Worm (Caenorhabditis elegans) whole organism, L2 larva: ENCODE data around the gene C10A4.4.

Experiments used
- C34F6.9 ChIP-seq: fragments of 150-350 bp; optimal IDR thresholded peaks from 2 replicates; lab custom pipeline; 2014; ENCODE audit warnings: missing biosample characterization, missing genetic modification characterization
- Y55F3AM.14 ChIP-seq: fragments of 200-800 bp; sonication (Bioruptor generic); optimal IDR thresholded peaks from 2 replicates; lab custom pipeline; 2018; ENCODE audit warnings: mild to moderate bottlenecking, missing genetic modification characterization, missing compliant biosample characterization
- ZK546.5 ChIP-seq: sonication (generic microtip); optimal IDR thresholded peaks from 2 replicates; lab custom pipeline; 2017; ENCODE audit warnings: missing biosample characterization, missing genetic modification characterization
- alr-1 ChIP-seq: fragments of 150-350 bp; optimal IDR thresholded peaks from 2 replicates; lab custom pipeline; 2014; ENCODE audit warnings: missing biosample characterization, missing genetic modification characterization
- aly-2 ChIP-seq: fragments of 150-350 bp; optimal IDR thresholded peaks from 2 replicates; lab custom pipeline; 2014; ENCODE audit warnings: missing biosample characterization, missing genetic modification characterization
- ama-1 ChIP-seq: fragments of 150-350 bp; optimal IDR thresholded peaks from 2 replicates; lab custom pipeline; 2018; ENCODE audit warnings: inconsistent platforms
- blmp-1 ChIP-seq: sonication (generic microtip); optimal IDR thresholded peaks from 2 replicates; lab custom pipeline; 2017; ENCODE audit warnings: missing genetic modification characterization, mild to moderate bottlenecking, missing compliant biosample characterization, antibody characterized with exemption, moderate library complexity; ENCODE audit not compliant: insufficient read depth
- ceh-16 ChIP-seq: fragments of 150-350 bp; optimal IDR thresholded peaks from 2 replicates; lab custom pipeline; 2014; ENCODE audit warnings: missing biosample characterization, missing genetic modification characterization
- ceh-82 ChIP-seq: fragments of 150-350 bp; optimal IDR thresholded peaks from 2 replicates; lab custom pipeline; 2014; ENCODE audit warnings: missing biosample characterization, missing genetic modification characterization
- crh-2 ChIP-seq: sonication (generic microtip); optimal IDR thresholded peaks from 2 replicates; lab custom pipeline; 2017; ENCODE audit warnings: missing biosample characterization, missing genetic modification characterization
- dmd-4 ChIP-seq: sonication (generic microtip); optimal IDR thresholded peaks from 2 replicates; lab custom pipeline; 2017; ENCODE audit warnings: missing biosample characterization, missing genetic modification characterization
- egl-27 ChIP-seq: sonication (generic microtip); optimal IDR thresholded peaks from 3 replicates; lab custom pipeline; 2017; ENCODE audit warnings: missing biosample characterization, missing genetic modification reagents, missing genetic modification characterization
- elt-1 ChIP-seq: fragments of 150-350 bp; optimal IDR thresholded peaks from 2 replicates; lab custom pipeline; 2014; ENCODE audit warnings: missing biosample characterization, missing genetic modification characterization
- elt-3 ChIP-seq: sonication (generic microtip); optimal IDR thresholded peaks from 2 replicates; lab custom pipeline; 2017; ENCODE audit warnings: missing biosample characterization, missing genetic modification characterization
- fos-1 ChIP-seq: fragments of 150-350 bp; optimal IDR thresholded peaks from 2 replicates; lab custom pipeline; 2014; ENCODE audit warnings: missing biosample characterization, missing genetic modification characterization
- gmeb-1 ChIP-seq: fragments of 150-350 bp; optimal IDR thresholded peaks from 2 replicates; lab custom pipeline; 2014; ENCODE audit warnings: missing biosample characterization, missing genetic modification characterization
- lin-11 ChIP-seq: fragments of 150-350 bp; sonication (generic microtip); optimal IDR thresholded peaks from 2 replicates; lab custom pipeline; 2014; ENCODE audit warnings: missing biosample characterization, missing genetic modification characterization, inconsistent platforms, mixed read lengths
- lin-13 ChIP-seq: fragments of 150-350 bp; optimal IDR thresholded peaks from 2 replicates; lab custom pipeline; 2014; ENCODE audit warnings: missing biosample characterization, missing genetic modification reagents, missing genetic modification characterization
- lin-39 ChIP-seq: fragments of 150-350 bp; optimal IDR thresholded peaks from 2 replicates; lab custom pipeline; 2014; ENCODE audit warnings: missing biosample characterization, missing genetic modification reagents, missing genetic modification characterization
- lsy-2 ChIP-seq, 2 experiments: fragments of 150-350 bp in 1 of 2; sonication (generic microtip) in 1 of 2; optimal IDR thresholded peaks; 2 replicates each; lab custom pipeline; 2014 to 2017; ENCODE audit warnings: missing biosample characterization in 2 of 2, missing genetic modification characterization in 2 of 2
- mbf-1 ChIP-seq: sonication (generic microtip); optimal IDR thresholded peaks from 2 replicates; lab custom pipeline; 2017; ENCODE audit warnings: missing biosample characterization, missing genetic modification characterization
- mdl-1 ChIP-seq, 2 experiments: fragments of 150-350 bp in 1 of 2; sonication (generic microtip) in 1 of 2; optimal IDR thresholded peaks; 2 replicates each; lab custom pipeline; 2017; ENCODE audit warnings: missing biosample characterization in 2 of 2, missing genetic modification characterization in 2 of 2
- nhr-11 ChIP-seq: fragments of 150-350 bp; optimal IDR thresholded peaks from 2 replicates; lab custom pipeline; 2014; ENCODE audit warnings: missing biosample characterization, missing genetic modification characterization
- nhr-12 ChIP-seq: fragments of 150-350 bp; optimal IDR thresholded peaks from 2 replicates; lab custom pipeline; 2014; ENCODE audit warnings: missing biosample characterization, missing genetic modification characterization
- nhr-21 ChIP-seq: fragments of 150-350 bp; optimal IDR thresholded peaks from 2 replicates; lab custom pipeline; 2014; ENCODE audit warnings: missing biosample characterization, missing genetic modification characterization
- nhr-237 ChIP-seq: fragments of 150-350 bp; optimal IDR thresholded peaks from 2 replicates; lab custom pipeline; 2014; ENCODE audit warnings: missing biosample characterization, missing genetic modification characterization
- nhr-25 ChIP-seq: fragments of 150-350 bp; sonication (generic microtip); optimal IDR thresholded peaks from 3 replicates; lab custom pipeline; 2014; ENCODE audit warnings: missing biosample characterization, missing genetic modification characterization
- nhr-6 ChIP-seq: fragments of 150-350 bp; optimal IDR thresholded peaks from 2 replicates; lab custom pipeline; 2014; ENCODE audit warnings: missing biosample characterization, missing genetic modification characterization
- nhr-77 ChIP-seq: fragments of 150-350 bp; optimal IDR thresholded peaks from 2 replicates; lab custom pipeline; 2014; ENCODE audit warnings: missing biosample characterization, missing genetic modification characterization
- sem-4 ChIP-seq: fragments of 150-350 bp; optimal IDR thresholded peaks from 2 replicates; lab custom pipeline; 2014; ENCODE audit warnings: missing biosample characterization, missing genetic modification reagents, missing genetic modification characterization
- skn-1 ChIP-seq: sonication (generic microtip); optimal IDR thresholded peaks from 2 replicates; lab custom pipeline; 2017; ENCODE audit warnings: missing biosample characterization, missing genetic modification characterization
- sma-3 ChIP-seq: sonication (generic microtip); optimal IDR thresholded peaks from 2 replicates; lab custom pipeline; 2016; ENCODE audit warnings: missing genetic modification reagents, missing genetic modification characterization, missing compliant biosample characterization
- sma-9 ChIP-seq, 2 experiments: fragments of 150-350 bp in 1 of 2; sonication (generic microtip) in 1 of 2; optimal IDR thresholded peaks; 2 replicates each; lab custom pipeline; 2014 to 2016; ENCODE audit warnings: missing genetic modification characterization in 2 of 2, mild to moderate bottlenecking in 1 of 2, missing biosample characterization in 1 of 2, missing compliant biosample characterization in 1 of 2, missing genetic modification reagents in 1 of 2, moderate library complexity in 1 of 2
- snpc-4 ChIP-seq: fragments of 150-350 bp; optimal IDR thresholded peaks from 2 replicates; lab custom pipeline; 2014; ENCODE audit warnings: missing biosample characterization, missing genetic modification characterization
- unc-62 ChIP-seq: fragments of 150-350 bp; optimal IDR thresholded peaks from 2 replicates; lab custom pipeline; 2014; ENCODE audit warnings: missing biosample characterization, missing genetic modification reagents, missing genetic modification characterization
- zag-1 ChIP-seq: fragments of 150-350 bp; optimal IDR thresholded peaks from 2 replicates; lab custom pipeline; 2014; ENCODE audit warnings: missing biosample characterization, missing genetic modification characterization
- ztf-1 ChIP-seq: fragments of 200-800 bp; sonication (Bioruptor generic); conservative IDR thresholded peaks from 2 replicates; pipeline ENCODE4 v1.3.6; 2022; ENCODE audit warnings: missing genetic modification characterization, missing compliant biosample characterization
- ztf-11 ChIP-seq: sonication (generic microtip); optimal IDR thresholded peaks from 2 replicates; lab custom pipeline; 2017; ENCODE audit warnings: missing biosample characterization, missing genetic modification characterization
- ztf-4 ChIP-seq: fragments of 150-350 bp; optimal IDR thresholded peaks from 2 replicates; lab custom pipeline; 2014; ENCODE audit warnings: missing biosample characterization, missing genetic modification characterization

The C10A4.4 gene

DNA sequence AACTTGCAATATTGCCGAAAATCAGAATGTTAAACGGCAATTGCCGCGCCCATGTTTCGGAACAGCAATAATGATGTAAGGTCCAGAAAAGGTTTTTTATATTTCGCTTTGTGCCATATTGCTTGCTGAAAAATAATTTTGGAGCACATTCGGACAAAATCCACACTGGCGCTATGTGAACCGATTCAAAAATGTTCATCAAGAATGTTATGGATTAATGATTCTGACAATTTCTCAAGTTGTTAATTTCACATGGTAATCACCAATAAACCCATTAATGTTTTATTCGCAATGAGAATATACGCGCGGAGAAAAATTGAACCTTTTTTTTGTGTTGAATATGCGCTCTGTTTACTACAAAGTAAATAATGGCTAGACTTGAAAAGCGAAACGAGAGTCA, 3.7 kb downstream of the C10A4.4 start:
- TF ChIP-seq skn-1 (tag; lab: Kevin White, UChicago) (no peak), sma-3 (no peak), nhr-12 (tag; lab: Kevin White, UChicago) (no peak), crh-2 (tag; lab: Kevin White, UChicago) (no peak), nhr-237 (tag; lab: Kevin White, UChicago) (no peak), gmeb-1 (tag; lab: Kevin White, UChicago) (no peak), lin-39 (tag; lab: Kevin White, UChicago) (no peak), blmp-1 (no peak), snpc-4 (tag; lab: Kevin White, UChicago) (no peak), lin-13 (GFP tag; lab: Kevin White, UChicago) (no peak), zag-1 (no peak), aly-2 (no peak), ztf-11 (tag; lab: Kevin White, UChicago) (no peak)

DNA sequence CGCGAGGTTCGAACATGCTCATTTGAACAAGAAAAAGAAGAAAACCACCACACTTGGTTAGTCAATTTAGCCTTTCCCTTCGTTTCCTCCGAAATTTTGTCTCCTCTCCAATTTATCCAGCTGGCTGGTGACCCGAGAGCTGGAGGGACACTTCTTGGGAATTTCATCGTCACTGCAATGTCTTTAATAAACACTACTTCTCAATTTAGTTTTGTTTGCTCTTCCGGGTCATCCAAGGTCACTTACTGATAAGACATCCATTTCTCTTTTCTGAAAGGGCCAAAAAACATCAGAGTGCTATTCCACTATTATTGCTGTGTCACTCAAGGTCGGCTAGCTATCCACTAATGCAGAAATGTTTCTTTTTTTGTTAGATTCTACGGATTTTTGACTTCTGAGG, 4.5 kb downstream of the C10A4.4 start, which contains the start of gene C10A4.3:
TSS of gene C10A4.3 (plus strand) at position 301 of the 400 bp plus-strand sequence.
- TF ChIP-seq elt-1 (tag; lab: Kevin White, UChicago) (no peak), lin-39 (tag; lab: Kevin White, UChicago) (no peak), skn-1 (tag; lab: Kevin White, UChicago) (no peak), nhr-25 (tag; lab: Kevin White, UChicago) (no peak), fos-1 (tag; lab: Kevin White, UChicago) (no peak)

ce11 chrX:7407749-7408148, 6.9 kb downstream of the C10A4.4 start:
- TF ChIP-seq ama-1 (lab: Kevin White, UChicago) (no peak), sma-9 (GFP tag; optimal IDR thresholded peaks at IDR 0.05; lab: Kevin White, UChicago) (no peak), sma-9 (tag; optimal IDR thresholded peaks at IDR 0.05; lab: Kevin White, UChicago) (no peak), nhr-6 (tag; lab: Kevin White, UChicago) (no peak), C34F6.9 (no peak), aly-2 (no peak), ztf-4 (tag; lab: Kevin White, UChicago) (no peak), ztf-1 (GFP tag; lab: Robert Waterston, UW) (no peak), nhr-237 (tag; lab: Kevin White, UChicago) (no peak), lsy-2 (tag; optimal IDR thresholded peaks at IDR 0.05; lab: Kevin White, UChicago) (no peak), elt-3 (tag; lab: Kevin White, UChicago) (no peak), ceh-16 (tag; lab: Kevin White, UChicago) (no peak), mdl-1 (tag; optimal IDR thresholded peaks at IDR 0.05; lab: Kevin White, UChicago) (no peak), gmeb-1 (tag; lab: Kevin White, UChicago) (no peak), dmd-4 (no peak), nhr-77 (tag; lab: Kevin White, UChicago) (no peak), snpc-4 (tag; lab: Kevin White, UChicago) (no peak)

DNA sequence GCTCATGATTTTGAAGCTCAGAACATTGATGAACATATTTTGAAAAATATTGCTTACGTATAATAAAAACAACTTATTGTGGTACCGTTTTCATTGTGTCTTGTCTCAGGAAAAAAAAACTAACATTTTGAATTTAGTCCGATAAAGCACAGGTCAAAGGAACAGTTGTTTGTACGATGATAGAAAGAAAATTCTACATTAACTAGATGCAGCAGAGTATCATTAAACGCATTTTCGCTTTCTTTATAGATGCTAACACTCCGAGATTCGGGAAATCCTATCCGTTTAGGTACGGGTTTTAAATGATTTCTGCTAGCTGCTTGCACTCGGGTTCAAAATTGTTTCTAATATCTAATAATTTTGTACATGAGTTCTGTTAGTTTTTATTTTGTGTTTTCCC, 8.1 kb downstream of the C10A4.4 start:
- no peak for TF ChIP-seq ztf-11 (tag; lab: Kevin White, UChicago)
- TF ChIP-seq sma-9 (GFP tag; optimal IDR thresholded peaks at IDR 0.05; lab: Kevin White, UChicago): no peak
- no peak for TF ChIP-seq sma-9 (tag; optimal IDR thresholded peaks at IDR 0.05; lab: Kevin White, UChicago)
- no peak for TF ChIP-seq ceh-82 (tag; lab: Kevin White, UChicago)
- TF ChIP-seq sma-3: no peak
- no peak for TF ChIP-seq dmd-4
- TF ChIP-seq nhr-6 (tag; lab: Kevin White, UChicago): no peak
- no peak for TF ChIP-seq alr-1 (tag; lab: Kevin White, UChicago)
- TF ChIP-seq mbf-1 (tag; lab: Kevin White, UChicago): no peak
- TF ChIP-seq Y55F3AM.14 (GFP tag; lab: Kevin White, UChicago): no peak
- no peak for TF ChIP-seq ZK546.5 (tag; lab: Kevin White, UChicago)
- no peak for TF ChIP-seq nhr-237 (tag; lab: Kevin White, UChicago)

- TF ChIP-seq skn-1 (tag; lab: Kevin White, UChicago) (no peak), mbf-1 (tag; lab: Kevin White, UChicago) (no peak), egl-27 (tag; lab: Kevin White, UChicago) (no peak), C34F6.9 (no peak), mdl-1 (tag; optimal IDR thresholded peaks at IDR 0.05; lab: Kevin White, UChicago) (no peak), sem-4 (tag; lab: Kevin White, UChicago) (no peak), nhr-11 (tag; lab: Kevin White, UChicago) (no peak), unc-62 (GFP tag; lab: Kevin White, UChicago) (no peak), lsy-2 (tag; optimal IDR thresholded peaks at IDR 0.05; lab: Kevin White, UChicago) (no peak), elt-3 (tag; lab: Kevin White, UChicago) (no peak), sma-3 (no peak), ama-1 (lab: Kevin White, UChicago) (no peak), ztf-4 (tag; lab: Kevin White, UChicago) (no peak), lin-11 (no peak), ztf-11 (tag; lab: Kevin White, UChicago) (no peak), snpc-4 (tag; lab: Kevin White, UChicago) (no peak), nhr-77 (tag; lab: Kevin White, UChicago) (no peak), nhr-21 (tag; lab: Kevin White, UChicago) (no peak), aly-2 (no peak)
- TF ChIP-seq, all 48 proteins: peak for 0
These were observed 9.0 kb downstream of the C10A4.4 start, which contains the start of gene C10A4.2 for ce11 chrX:7409935-7410334. Gene C10A4.2, plus strand, starts transcription at chrX:7410235.
